Fruit fly (Drosophila melanogaster) whole organism, embryonic: ENCODE data around the gene GlcAT-P.

Experiments used
- B-H1 ChIP-seq: fragments of 200-800 bp; sonication (Bioruptor generic); IDR thresholded peaks from 3 replicates; pipeline ENCODE4 v1.3.6; 2022; ENCODE audit warnings: missing biosample characterization, missing genetic modification characterization
- CG10147 ChIP-seq: fragments of 200-800 bp; sonication (Bioruptor generic); optimal IDR thresholded peaks from 2 replicates; lab custom pipeline; 2019; ENCODE audit warnings: missing biosample characterization, mild to moderate bottlenecking, missing genetic modification characterization, moderate library complexity
- CG10267 ChIP-seq: fragments of 200-800 bp; sonication (Bioruptor generic); optimal IDR thresholded peaks from 2 replicates; lab custom pipeline; 2018; ENCODE audit warnings: missing biosample characterization, mild to moderate bottlenecking, missing genetic modification characterization, moderate library complexity
- CG12104 ChIP-seq: fragments of 200-800 bp; sonication (Bioruptor generic); optimal IDR thresholded peaks from 3 replicates; lab custom pipeline; 2016; ENCODE audit warnings: missing biosample characterization, missing genetic modification characterization
- CG12236 ChIP-seq: fragments of 200-800 bp; sonication (Bioruptor generic); optimal IDR thresholded peaks from 2 replicates; lab custom pipeline; 2016; ENCODE audit warnings: missing biosample characterization, missing genetic modification characterization
- CG1233 ChIP-seq: fragments of 200-800 bp; sonication (Bioruptor generic); optimal IDR thresholded peaks from 4 replicates; lab custom pipeline; 2018; ENCODE audit warnings: missing biosample characterization, mild to moderate bottlenecking, missing genetic modification characterization
- CG12391 ChIP-seq: fragments of 200-800 bp; sonication (Bioruptor generic); optimal IDR thresholded peaks from 3 replicates; lab custom pipeline; 2018; ENCODE audit warnings: missing biosample characterization, mild to moderate bottlenecking, missing genetic modification characterization, moderate library complexity
- CG12769 ChIP-seq: fragments of 200-800 bp; sonication (Bioruptor generic); optimal IDR thresholded peaks from 2 replicates; lab custom pipeline; 2019; ENCODE audit warnings: missing biosample characterization, mild to moderate bottlenecking, missing genetic modification characterization, moderate library complexity
- CG14014 ChIP-seq: fragments of 200-800 bp; sonication (Bioruptor generic); IDR thresholded peaks from 2 replicates; pipeline ENCODE4 v1.3.6; 2022; ENCODE audit warnings: missing biosample characterization, missing genetic modification characterization
- CG14860 ChIP-seq: fragments of 200-800 bp; sonication (Bioruptor generic); IDR thresholded peaks from 3 replicates; pipeline ENCODE4 v1.3.6; 2022; ENCODE audit warnings: missing biosample characterization, missing genetic modification characterization; ENCODE audit not compliant: partially characterized antibody
- CG1529 ChIP-seq: fragments of 200-800 bp; sonication (Bioruptor generic); optimal IDR thresholded peaks from 3 replicates; lab custom pipeline; 2018; ENCODE audit warnings: missing biosample characterization, missing genetic modification characterization
- CG15514 ChIP-seq: fragments of 200-800 bp; sonication (Bioruptor generic); optimal IDR thresholded peaks from 3 replicates; lab custom pipeline; 2017; ENCODE audit warnings: missing biosample characterization, missing genetic modification characterization, mild to moderate bottlenecking, moderate library complexity, missing genetic modification reagents
- CG15696 ChIP-seq: fragments of 200-800 bp; sonication (Bioruptor generic); optimal IDR thresholded peaks from 2 replicates; lab custom pipeline; 2019; ENCODE audit warnings: missing biosample characterization, mild to moderate bottlenecking, missing genetic modification characterization, moderate library complexity
- CG1647 ChIP-seq: fragments of 200-800 bp; sonication (Bioruptor generic); optimal IDR thresholded peaks from 3 replicates; lab custom pipeline; 2016; ENCODE audit warnings: missing biosample characterization, missing genetic modification characterization
- CG17802 ChIP-seq: fragments of 200-800 bp; sonication (Bioruptor generic); optimal IDR thresholded peaks from 2 replicates; lab custom pipeline; 2018; ENCODE audit warnings: missing biosample characterization, mild to moderate bottlenecking, missing genetic modification characterization, moderate library complexity
- CG3407 ChIP-seq: fragments of 200-800 bp; sonication (Bioruptor generic); optimal IDR thresholded peaks from 2 replicates; lab custom pipeline; 2018; ENCODE audit warnings: missing biosample characterization, mild to moderate bottlenecking, missing genetic modification characterization
- CG5245 ChIP-seq: fragments of 200-800 bp; sonication (Bioruptor generic); optimal IDR thresholded peaks from 3 replicates; lab custom pipeline; 2016; ENCODE audit warnings: missing biosample characterization, missing genetic modification characterization
- CG6791 ChIP-seq: fragments of 200-800 bp; sonication (Bioruptor generic); IDR thresholded peaks from 3 replicates; pipeline ENCODE4 v1.3.6; 2022; ENCODE audit warnings: missing biosample characterization, missing genetic modification characterization; ENCODE audit not compliant: partially characterized antibody
- CG7357 ChIP-seq: fragments of 200-800 bp; sonication (Bioruptor generic); IDR thresholded peaks from 3 replicates; pipeline ENCODE4 v1.3.6; 2022; ENCODE audit warnings: missing biosample characterization, missing genetic modification characterization
- CG7556 ChIP-seq: fragments of 200-800 bp; sonication (Bioruptor generic); optimal IDR thresholded peaks from 2 replicates; lab custom pipeline; 2017; ENCODE audit warnings: missing biosample characterization, mild to moderate bottlenecking, missing genetic modification characterization
- Dll ChIP-seq: fragments of 200-800 bp; sonication (Bioruptor generic); IDR thresholded peaks from 4 replicates; pipeline ENCODE4 v1.3.6; 2022; ENCODE audit warnings: missing biosample characterization, missing genetic modification characterization; ENCODE audit not compliant: partially characterized antibody
- ERR ChIP-seq: fragments of 200-800 bp; sonication (Bioruptor generic); optimal IDR thresholded peaks from 2 replicates; lab custom pipeline; 2016; ENCODE audit warnings: missing biosample characterization, missing genetic modification characterization
- HLH3B ChIP-seq: fragments of 200-800 bp; sonication (Bioruptor generic); IDR thresholded peaks from 2 replicates; pipeline ENCODE4 v1.3.6; 2022; ENCODE audit warnings: missing biosample characterization, missing genetic modification characterization
- Hand ChIP-seq: fragments of 200-800 bp; sonication (Bioruptor generic); optimal IDR thresholded peaks from 2 replicates; lab custom pipeline; 2017; ENCODE audit warnings: mild to moderate bottlenecking, missing biosample characterization, missing genetic modification reagents, missing genetic modification characterization
- Hmx ChIP-seq: fragments of 200-800 bp; sonication (Bioruptor generic); optimal IDR thresholded peaks from 2 replicates; lab custom pipeline; 2016; ENCODE audit warnings: missing biosample characterization, missing genetic modification characterization
- Lim3 ChIP-seq: fragments of 200-800 bp; sonication (Bioruptor generic); IDR thresholded peaks from 2 replicates; pipeline ENCODE4 v1.3.6; 2022; ENCODE audit warnings: missing biosample characterization, missing genetic modification characterization
- Mad ChIP-seq: fragments of 200-800 bp; sonication (Bioruptor generic); optimal IDR thresholded peaks from 2 replicates; lab custom pipeline; 2016; ENCODE audit warnings: missing biosample characterization, missing genetic modification characterization
- Mrtf ChIP-seq: fragments of 200-800 bp; sonication (Bioruptor generic); IDR thresholded peaks from 3 replicates; pipeline ENCODE4 v1.3.6; 2022; ENCODE audit warnings: missing biosample characterization, missing genetic modification characterization
- Nf-YB ChIP-seq: fragments of 200-800 bp; sonication (Bioruptor generic); optimal IDR thresholded peaks from 3 replicates; lab custom pipeline; 2019; ENCODE audit warnings: missing biosample characterization, mild to moderate bottlenecking, missing genetic modification characterization, moderate library complexity
- Side ChIP-seq: fragments of 200-800 bp; sonication (Bioruptor generic); optimal IDR thresholded peaks from 2 replicates; lab custom pipeline; 2016; ENCODE audit warnings: missing biosample characterization, missing genetic modification characterization
- bsh ChIP-seq, 2 experiments: fragments of 200-800 bp; sonication (Bioruptor generic); optimal IDR thresholded peaks; 2 replicates each; lab custom pipeline; 2017 to 2018; ENCODE audit warnings: mild to moderate bottlenecking in 2 of 2, missing biosample characterization in 2 of 2, missing genetic modification characterization in 2 of 2, moderate library complexity in 1 of 2
- chm ChIP-seq: fragments of 200-800 bp; sonication (Bioruptor generic); IDR thresholded peaks from 2 replicates; pipeline ENCODE4 v1.3.6; 2022; ENCODE audit warnings: missing biosample characterization, missing genetic modification characterization
- chn ChIP-seq: fragments of 200-800 bp; sonication (Bioruptor generic); optimal IDR thresholded peaks from 2 replicates; lab custom pipeline; 2016; ENCODE audit warnings: missing biosample characterization, missing genetic modification characterization
- ci ChIP-seq: fragments of 200-800 bp; sonication (Bioruptor generic); IDR thresholded peaks from 3 replicates; pipeline ENCODE4 v1.3.6; 2022; ENCODE audit warnings: missing biosample characterization, missing genetic modification characterization
- dysf ChIP-seq: fragments of 200-800 bp; sonication (Bioruptor generic); IDR thresholded peaks from 3 replicates; pipeline ENCODE4 v1.3.6; 2022; ENCODE audit warnings: missing biosample characterization, missing genetic modification characterization
- hb ChIP-seq: fragments of 200-800 bp; sonication (Bioruptor generic); IDR thresholded peaks from 3 replicates; pipeline ENCODE4 v1.3.6; 2022; ENCODE audit warnings: missing biosample characterization, missing genetic modification characterization; ENCODE audit not compliant: partially characterized antibody
- ken ChIP-seq: fragments of 200-800 bp; sonication (Bioruptor generic); IDR thresholded peaks from 3 replicates; pipeline ENCODE4 v1.3.6; 2022; ENCODE audit warnings: missing biosample characterization, missing genetic modification characterization
- maf-S ChIP-seq: fragments of 200-800 bp; sonication (Bioruptor generic); optimal IDR thresholded peaks from 2 replicates; lab custom pipeline; 2016; ENCODE audit warnings: missing biosample characterization, missing genetic modification characterization
- mam ChIP-seq: fragments of 200-800 bp; sonication (Bioruptor generic); optimal IDR thresholded peaks from 3 replicates; lab custom pipeline; 2016; ENCODE audit warnings: missing biosample characterization, missing genetic modification characterization
- mirr ChIP-seq: fragments of 200-800 bp; sonication (Bioruptor generic); optimal IDR thresholded peaks from 3 replicates; lab custom pipeline; 2018; ENCODE audit warnings: missing biosample characterization, mild to moderate bottlenecking, missing genetic modification characterization
- nerfin-2 ChIP-seq: fragments of 200-800 bp; sonication (Bioruptor generic); IDR thresholded peaks from 2 replicates; pipeline ENCODE4 v1.3.6; 2022; ENCODE audit warnings: missing biosample characterization, missing genetic modification characterization; ENCODE audit not compliant: partially characterized antibody
- otp ChIP-seq: fragments of 200-800 bp; sonication (Bioruptor generic); IDR thresholded peaks from 3 replicates; pipeline ENCODE4, ENCODE4 v1.3.6; 2022; ENCODE audit warnings: missing biosample characterization, missing genetic modification characterization
- scrt ChIP-seq: fragments of 200-800 bp; sonication (Bioruptor generic); optimal IDR thresholded peaks from 2 replicates; lab custom pipeline; 2018; ENCODE audit warnings: missing biosample characterization, mild to moderate bottlenecking, missing genetic modification characterization, moderate library complexity
- tap ChIP-seq: fragments of 200-800 bp; optimal IDR thresholded peaks from 3 replicates; lab custom pipeline; 2019; ENCODE audit warnings: missing biosample characterization, mild to moderate bottlenecking, missing genetic modification characterization, moderate library complexity
- trh ChIP-seq: fragments of 200-800 bp; sonication (Bioruptor generic); optimal IDR thresholded peaks from 2 replicates; lab custom pipeline; 2016; ENCODE audit warnings: missing biosample characterization, missing genetic modification characterization
- vfl ChIP-seq: fragments of 200-800 bp; sonication (Bioruptor generic); optimal IDR thresholded peaks from 2 replicates; lab custom pipeline; 2016; ENCODE audit warnings: missing biosample characterization, missing genetic modification characterization
- vnd ChIP-seq: fragments of 200-800 bp; sonication (Bioruptor generic); IDR thresholded peaks from 3 replicates; pipeline ENCODE4 v1.3.6; 2022; ENCODE audit warnings: missing biosample characterization, missing genetic modification characterization; ENCODE audit not compliant: partially characterized antibody
- wdn ChIP-seq: fragments of 200-800 bp; sonication (Bioruptor generic); IDR thresholded peaks from 2 replicates; pipeline ENCODE4 v1.3.6; 2022; ENCODE audit warnings: missing biosample characterization, missing genetic modification characterization
- yki ChIP-seq: fragments of >200 bp; optimal IDR thresholded peaks from 3 replicates; lab custom pipeline; 2018
- zf30C ChIP-seq: fragments of 200-800 bp; sonication (Bioruptor generic); optimal IDR thresholded peaks from 3 replicates; lab custom pipeline; 2018; ENCODE audit warnings: missing biosample characterization, mild to moderate bottlenecking, missing genetic modification characterization
- zfh2 ChIP-seq: fragments of 200-800 bp; sonication (Bioruptor generic); optimal IDR thresholded peaks from 2 replicates; lab custom pipeline; 2016; ENCODE audit warnings: missing biosample characterization, missing genetic modification characterization

The GlcAT-P gene

DNA sequence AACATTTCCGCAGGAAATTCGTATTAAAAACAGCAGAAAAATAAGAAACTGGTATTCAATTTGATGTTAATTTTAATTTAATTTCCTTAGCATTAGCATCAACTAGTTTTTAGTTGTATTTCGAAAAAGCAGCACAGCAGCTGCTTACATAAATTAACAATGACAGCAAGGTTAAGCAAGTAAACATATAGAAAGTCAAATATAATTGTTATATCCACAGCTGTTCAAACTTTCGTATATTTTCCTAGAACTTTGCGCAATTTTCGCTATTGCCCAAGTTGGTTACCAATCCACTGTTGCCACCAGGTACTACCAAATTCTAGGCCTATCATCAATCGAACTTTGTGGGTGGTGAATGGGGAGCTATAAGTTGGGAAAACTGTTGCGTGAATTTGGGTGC lies 7.3 kb downstream of the GlcAT-P start (continued):
- no peak for TF ChIP-seq chm
- peak; percentile 19 for TF ChIP-seq CG15514
- TF ChIP-seq wdn (GFP tag; lab: Robert Waterston, UW): no peak
- TF ChIP-seq Hmx (GFP tag; lab: Kevin White, UChicago): no peak
- TF ChIP-seq otp: no peak
- no peak for TF ChIP-seq ERR (GFP tag; lab: Kevin White, UChicago)
- no peak for TF ChIP-seq Mad (GFP tag; lab: Kevin White, UChicago)
- TF ChIP-seq CG7357 (GFP tag; lab: Robert Waterston, UW): no peak
- no peak for TF ChIP-seq tap
- TF ChIP-seq Mrtf (GFP tag; lab: Robert Waterston, UW): no peak
- TF ChIP-seq scrt (GFP tag; lab: Kevin White, UChicago): peak; percentile 21
- no peak for TF ChIP-seq CG10147 (GFP tag; lab: Kevin White, UChicago)
- no peak for TF ChIP-seq CG1233 (GFP tag; lab: Kevin White, UChicago)
- no peak for TF ChIP-seq dysf (GFP tag; lab: Robert Waterston, UW)
- TF ChIP-seq vnd (GFP tag; lab: Robert Waterston, UW): no peak
- TF ChIP-seq CG6791 (GFP tag; lab: Robert Waterston, UW): no peak
- TF ChIP-seq CG12104 (GFP tag; lab: Kevin White, UChicago): no peak
- TF ChIP-seq ken: no peak
- peak; percentile 26 for TF ChIP-seq CG12769 (tag; lab: Kevin White, UChicago)
- no peak for TF ChIP-seq vfl (GFP tag; lab: Kevin White, UChicago)
- TF ChIP-seq trh (GFP tag; lab: Kevin White, UChicago): no peak
- TF ChIP-seq HLH3B (GFP tag; lab: Robert Waterston, UW): no peak
- TF ChIP-seq maf-S (GFP tag; lab: Kevin White, UChicago): no peak

DNA sequence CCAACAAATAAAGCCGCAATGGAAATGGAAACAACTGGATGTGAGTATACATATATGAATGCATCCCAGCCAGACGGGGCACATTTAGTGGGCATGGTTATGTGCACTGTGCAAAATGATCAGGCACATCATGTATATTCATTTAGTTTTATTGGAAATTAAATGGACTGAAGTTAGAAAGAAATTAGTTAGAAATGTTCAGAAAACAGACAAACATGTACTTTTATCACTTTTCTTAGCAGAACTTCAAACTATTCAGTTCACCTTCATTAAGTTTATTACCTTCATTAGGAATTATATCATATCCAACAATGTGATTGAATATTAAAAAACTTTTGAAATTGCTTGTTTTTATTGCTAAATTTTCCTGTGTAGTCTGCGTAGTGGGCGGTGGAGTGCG lies 10.6 kb downstream of the GlcAT-P start:
- TF ChIP-seq Lim3 (GFP tag; lab: Robert Waterston, UW) (no peak), CG7556 (GFP tag; lab: Kevin White, UChicago) (no peak), Dll (GFP tag; lab: Robert Waterston, UW) (no peak), CG10267 (no peak), ci (GFP tag; lab: Robert Waterston, UW) (no peak), zf30C (GFP tag; lab: Kevin White, UChicago) (no peak), zfh2 (no peak), B-H1 (GFP tag; lab: Robert Waterston, UW) (no peak), CG14860 (GFP tag; lab: Robert Waterston, UW) (no peak), bsh (GFP tag; optimal IDR thresholded peaks at IDR 0.05; lab: Kevin White, UChicago) (no peak), CG1529 (GFP tag; lab: Kevin White, UChicago) (no peak), CG12391 (tag; lab: Kevin White, UChicago) (no peak), CG12236 (GFP tag; lab: Kevin White, UChicago) (no peak), Hand (GFP tag; lab: Kevin White, UChicago) (no peak), CG3407 (GFP tag; lab: Kevin White, UChicago) (no peak), Side (GFP tag; lab: Kevin White, UChicago) (no peak)

DNA sequence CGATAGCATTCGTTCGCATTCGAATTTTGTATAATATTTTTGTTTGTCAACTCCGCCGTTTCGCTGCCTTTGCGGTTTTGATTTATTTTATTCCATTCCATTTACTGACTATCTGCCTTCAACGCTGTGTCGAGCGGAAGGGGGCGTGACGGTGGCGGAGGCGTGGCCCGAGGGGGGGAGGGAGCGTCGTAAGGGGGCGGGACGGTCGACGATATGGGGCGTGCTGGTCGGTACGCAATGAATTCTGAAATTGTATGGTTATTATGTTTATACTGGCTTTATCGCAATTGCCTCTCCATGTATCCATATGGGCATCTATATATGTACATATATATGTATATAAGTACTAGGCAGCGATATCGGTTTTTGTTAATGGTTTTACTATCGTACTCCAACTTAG lies 13.4 kb downstream of the GlcAT-P start:
- TF ChIP-seq mirr (GFP tag; lab: Kevin White, UChicago) (peak; percentile 61), CG15696 (no peak), CG14014 (GFP tag; lab: Robert Waterston, UW) (no peak), mam (GFP tag; lab: Kevin White, UChicago) (no peak), nerfin-2 (GFP tag; lab: Robert Waterston, UW) (no peak), hb (no peak), CG12236 (GFP tag; lab: Kevin White, UChicago) (no peak), chn (GFP tag; lab: Kevin White, UChicago) (no peak), CG17802 (tag; lab: Kevin White, UChicago) (no peak), CG5245 (GFP tag; lab: Kevin White, UChicago) (no peak), CG1647 (GFP tag; lab: Kevin White, UChicago) (no peak), Nf-YB (no peak), CG12104 (GFP tag; lab: Kevin White, UChicago) (no peak), yki (no peak)
